Worm (Caenorhabditis elegans): ENCODE measurements around the gene Y71G10AR.4.

Y71G10AR.4 gene

DNA sequence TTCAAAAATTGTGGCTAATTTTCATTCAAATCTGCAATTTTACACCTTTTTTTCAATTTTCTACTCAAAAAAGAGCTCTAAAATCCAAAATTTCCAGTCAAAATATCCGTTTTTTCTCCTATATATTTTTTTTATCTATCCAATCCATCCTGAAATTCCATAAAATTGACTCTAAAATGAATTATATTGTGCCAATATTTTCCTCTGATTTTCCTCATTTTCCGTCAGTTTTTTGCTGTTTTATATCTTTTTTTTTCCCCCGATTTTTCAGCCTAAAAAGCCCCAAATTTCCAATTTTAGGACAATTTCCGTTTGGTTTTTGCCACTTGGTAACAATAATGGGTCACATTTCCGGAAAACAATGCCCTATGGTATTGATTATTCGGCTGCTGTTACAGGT, at the start of gene Y71G10AR.4:
Gene Y71G10AR.4 (plus strand): TSS at position 301 of the 400 bp plus-strand sequence.
- TF ChIP-seq aly-2 (tag; optimal IDR thresholded peaks at IDR 0.05) (no peak), nhr-85 (tag) (peak; percentile 42), elt-2 (tag; optimal IDR thresholded peaks at IDR 0.05) (no peak), unc-62 (GFP tag; optimal IDR thresholded peaks at IDR 0.05) (no peak), efl-1 (optimal IDR thresholded peaks at IDR 0.05) (no peak), efl-1 (GFP tag; optimal IDR thresholded peaks at IDR 0.05 in 1 of 2) (peak in 1 of 2 experiments; percentile 58), ces-1 (GFP tag; optimal IDR thresholded peaks at IDR 0.05) (no peak)

DNA sequence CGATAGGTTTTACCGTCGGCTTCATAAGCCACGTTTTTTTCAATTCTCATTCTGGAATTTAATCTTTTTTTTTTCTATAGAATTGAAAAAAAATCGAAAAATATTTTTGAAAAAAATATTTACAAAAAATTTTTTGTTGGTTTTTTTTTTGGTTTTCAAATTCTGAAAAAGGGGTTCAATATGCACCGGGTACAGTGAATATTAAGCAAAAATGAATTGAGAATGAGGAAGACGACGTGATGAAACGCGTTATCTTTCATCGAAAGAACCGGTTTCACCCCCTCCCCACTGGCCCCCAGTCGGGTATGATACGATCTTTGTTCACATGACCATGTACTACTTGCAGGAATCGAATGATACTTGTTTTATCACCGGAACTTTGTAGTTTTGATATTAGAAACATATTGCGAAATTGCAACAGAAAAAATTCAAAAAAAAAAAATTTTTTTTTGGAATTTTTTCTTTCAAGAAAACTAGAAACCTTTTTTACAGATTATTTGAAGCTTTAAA, 49.5 kb upstream of the Y71G10AR.4 start, which contains the start of gene C54E4.5:
Gene C54E4.5 (minus strand): TSS at position 51 of the 510 bp plus-strand sequence.
- TF ChIP-seq unc-98 (GFP tag; IDR thresholded peaks at IDR 0.05) (no peak), mep-1 (tag; optimal IDR thresholded peaks at IDR 0.05) (peak; percentile 41), blmp-1 (tag; optimal IDR thresholded peaks at IDR 0.05) (peak; percentile 78), dpl-1 (GFP tag; optimal IDR thresholded peaks at IDR 0.05) (peak in 1 of 3 experiments; percentile 18), lir-3 (tag; optimal IDR thresholded peaks at IDR 0.05; ENCODE audit: poor library complexity) (no peak), sox-4 (tag; optimal IDR thresholded peaks at IDR 0.05) (no peak), snu-23 (GFP tag; optimal IDR thresholded peaks at IDR 0.05) (peak; percentile 64), ets-5 (GFP tag; IDR thresholded peaks at IDR 0.05) (no peak), lsy-2 (tag; optimal IDR thresholded peaks at IDR 0.05) (peak; percentile 16 to 47), nhr-19 (GFP tag; conservative IDR thresholded peaks at IDR 0.05) (peak; percentile 45), jun-1 (tag; optimal IDR thresholded peaks at IDR 0.05) (no peak), tbx-2 (tag; optimal IDR thresholded peaks at IDR 0.05) (peak; percentile 35), mef-2 (tag; optimal IDR thresholded peaks at IDR 0.05) (no peak), lin-35 (GFP tag; optimal IDR thresholded peaks at IDR 0.05) (peak in 1 of 2 experiments; percentile 46), Y116A8C.19 (tag; optimal IDR thresholded peaks at IDR 0.05; ENCODE audit: borderline replicate concordance) (no peak), skn-1 (tag; optimal IDR thresholded peaks at IDR 0.05) (peak; percentile 14), rnt-1 (tag; optimal IDR thresholded peaks at IDR 0.05) (peak; percentile 3), nhr-11 (tag; optimal IDR thresholded peaks at IDR 0.05) (no peak), nhr-90 (tag; optimal IDR thresholded peaks at IDR 0.05; ENCODE audit: poor library complexity) (peak; percentile 53), grh-1 (GFP tag; IDR thresholded peaks at IDR 0.05) (peak; percentile 96), hlh-4 (tag; optimal IDR thresholded peaks at IDR 0.05) (no peak), alr-1 (tag; optimal IDR thresholded peaks at IDR 0.05; ENCODE audit: borderline replicate concordance) (no peak), lin-13 (GFP tag; optimal IDR thresholded peaks at IDR 0.05) (peak; percentile 4), hlh-17 (GFP tag; optimal IDR thresholded peaks at IDR 0.05; ENCODE audit: borderline replicate concordance) (no peak), F16B12.6 (tag; optimal IDR thresholded peaks at IDR 0.05) (no peak), nhr-71 (tag; optimal IDR thresholded peaks at IDR 0.05) (peak; percentile 44), pax-3 (tag; optimal IDR thresholded peaks at IDR 0.05) (no peak), nhr-85 (tag) (peak; percentile 95), nhr-20 (tag; optimal IDR thresholded peaks at IDR 0.05) (peak; percentile 70), C16A3.4 (tag; optimal IDR thresholded peaks at IDR 0.05) (no peak), nhr-28 (tag; optimal IDR thresholded peaks at IDR 0.05) (no peak), mab-9 (GFP tag; IDR thresholded peaks at IDR 0.05) (no peak), nhr-84 (tag; optimal IDR thresholded peaks at IDR 0.05) (no peak), mdl-1 (tag; optimal IDR thresholded peaks at IDR 0.05) (peak in 1 of 2 experiments; percentile 50), unc-130 (tag; optimal IDR thresholded peaks at IDR 0.05) (no peak), fkh-8 (tag; optimal IDR thresholded peaks at IDR 0.05) (no peak), fos-1 (tag; optimal IDR thresholded peaks at IDR 0.05) (no peak), tlp-1 (tag; optimal IDR thresholded peaks at IDR 0.05) (no peak), unc-30 (tag; optimal IDR thresholded peaks at IDR 0.05) (no peak), elt-3 (tag; optimal IDR thresholded peaks at IDR 0.05) (peak in 4 of 6 experiments; percentile 64 to 98 (median 72))

Data from whole organism, L1 larva.